Worm (Caenorhabditis elegans) whole organism, L2 larva: ENCODE results near the gene twk-3.

Experiments
- lsy-2 ChIP-seq, 2 experiments: fragments of 150-350 bp in 1 of 2; sonication (generic microtip) in 1 of 2; optimal IDR thresholded peaks; 2 replicates each; lab custom pipeline; 2014 to 2017; ENCODE audit warnings: missing biosample characterization in 2 of 2, missing genetic modification characterization in 2 of 2
- nhr-12 ChIP-seq: fragments of 150-350 bp; optimal IDR thresholded peaks from 2 replicates; lab custom pipeline; 2014; ENCODE audit warnings: missing biosample characterization, missing genetic modification characterization
- nhr-129 ChIP-seq: fragments of 150-350 bp; optimal IDR thresholded peaks from 2 replicates; lab custom pipeline; 2014; ENCODE audit warnings: missing biosample characterization, missing genetic modification characterization
- nhr-77 ChIP-seq: fragments of 150-350 bp; optimal IDR thresholded peaks from 2 replicates; lab custom pipeline; 2014; ENCODE audit warnings: missing biosample characterization, missing genetic modification characterization
- ztf-4 ChIP-seq: fragments of 150-350 bp; optimal IDR thresholded peaks from 2 replicates; lab custom pipeline; 2014; ENCODE audit warnings: missing biosample characterization, missing genetic modification characterization

DNA sequence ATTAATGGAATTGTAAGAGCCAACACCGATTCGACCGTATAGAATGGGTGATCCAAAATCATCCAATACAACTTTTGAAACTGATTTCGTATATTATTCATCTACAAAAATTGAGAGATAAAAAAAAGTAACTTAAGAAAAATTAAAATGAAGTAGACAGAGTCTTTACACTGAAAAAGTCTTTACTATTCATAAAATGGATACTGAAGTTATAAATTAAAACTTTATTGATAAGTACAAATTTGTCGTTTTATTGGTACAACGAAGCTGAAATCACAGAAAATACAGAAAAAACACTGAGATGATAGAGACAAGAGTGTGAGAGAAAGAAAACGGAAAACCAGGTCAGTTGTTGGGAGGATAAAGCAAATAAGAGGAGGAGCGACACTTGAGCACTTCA, 1.8 kb upstream of the twk-3 start, which contains the start of gene M110.10:
- TF ChIP-seq nhr-77 = no peak
- no peak for TF ChIP-seq nhr-12 (tag; lab: Kevin White, UChicago)
- TF ChIP-seq lsy-2 (tag; optimal IDR thresholded peaks at IDR 0.05; lab: Kevin White, UChicago) = no peak
- no peak for TF ChIP-seq ztf-4 (tag; lab: Kevin White, UChicago)
- TF ChIP-seq nhr-129 = no peak
